Worm (Caenorhabditis elegans) whole organism, L1 larva: ENCODE measurements around the gene dhs-9.

ENCODE experiments used
- aly-2 ChIP-seq: fragments of 150-350 bp; optimal IDR thresholded peaks from 2 replicates; lab custom pipeline; 2014; ENCODE audit warnings: missing biosample characterization, missing genetic modification characterization
- blmp-1 ChIP-seq: fragments of 150-350 bp; optimal IDR thresholded peaks from 2 replicates; lab custom pipeline; 2014; ENCODE audit warnings: missing biosample characterization, missing genetic modification characterization
- jun-1 ChIP-seq: fragments of 150-350 bp; optimal IDR thresholded peaks from 2 replicates; lab custom pipeline; 2014; ENCODE audit warnings: missing biosample characterization, missing genetic modification reagents, missing genetic modification characterization
- lin-39 ChIP-seq: fragments of 150-350 bp; optimal IDR thresholded peaks from 2 replicates; lab custom pipeline; 2014; ENCODE audit warnings: missing biosample characterization, missing genetic modification reagents, missing genetic modification characterization
- nhr-12 ChIP-seq: sonication (generic microtip); optimal IDR thresholded peaks from 2 replicates; lab custom pipeline; 2017; ENCODE audit warnings: missing biosample characterization, missing genetic modification characterization
- pag-3 ChIP-seq: sonication (generic microtip); optimal IDR thresholded peaks from 2 replicates; lab custom pipeline; 2017; ENCODE audit warnings: missing genetic modification characterization, mild to moderate bottlenecking, missing compliant biosample characterization, antibody characterized with exemption, borderline replicate concordance; ENCODE audit not compliant: insufficient read depth
- pqm-1 ChIP-seq: sonication (generic microtip); optimal IDR thresholded peaks from 3 replicates; lab custom pipeline; 2017; ENCODE audit warnings: missing biosample characterization, missing genetic modification characterization
- sox-4 ChIP-seq: sonication (generic microtip); optimal IDR thresholded peaks from 2 replicates; lab custom pipeline; 2016; ENCODE audit warnings: missing genetic modification characterization, missing compliant biosample characterization
- unc-130 ChIP-seq: fragments of 150-350 bp; optimal IDR thresholded peaks from 2 replicates; lab custom pipeline; 2017; ENCODE audit warnings: missing biosample characterization, missing genetic modification characterization, inconsistent platforms
- unc-30 ChIP-seq: sonication (generic microtip); optimal IDR thresholded peaks from 2 replicates; lab custom pipeline; 2017; ENCODE audit warnings: missing biosample characterization, missing genetic modification characterization
- xbp-1 ChIP-seq: sonication (generic microtip); optimal IDR thresholded peaks from 2 replicates; lab custom pipeline; 2016; ENCODE audit warnings: missing genetic modification characterization, missing compliant biosample characterization

ce11 chrIII:5413680-5414079 is 45.8 kb upstream of the dhs-9 start, which contains the start of gene grl-22:
- TF ChIP-seq pag-3 (tag; lab: Kevin White, UChicago) (no peak), blmp-1 (tag; lab: Kevin White, UChicago) (no peak), aly-2 (tag; lab: Kevin White, UChicago) (no peak), xbp-1 (tag; lab: Kevin White, UChicago) (no peak), nhr-12 (tag; lab: Kevin White, UChicago) (no peak), jun-1 (no peak), lin-39 (tag; lab: Kevin White, UChicago) (no peak), sox-4 (tag; lab: Kevin White, UChicago) (no peak), unc-130 (no peak), unc-30 (no peak), pqm-1 (tag; lab: Kevin White, UChicago) (no peak)
